Worm (Caenorhabditis elegans) whole organism, young adult: ENCODE results near the gene dsl-4.

Experiments
- B0035.1 ChIP-seq: sonication (generic microtip); optimal IDR thresholded peaks from 2 replicates; lab custom pipeline; 2016; ENCODE audit warnings: missing genetic modification characterization, mild to moderate bottlenecking, missing compliant biosample characterization, missing genotype, missing genetic modification reagents
- B0261.1 ChIP-seq: sonication (generic microtip); optimal IDR thresholded peaks from 2 replicates; lab custom pipeline; 2016; ENCODE audit warnings: mild to moderate bottlenecking, missing genetic modification characterization, moderate library complexity, missing compliant biosample characterization
- F10E7.11 ChIP-seq: sonication (generic microtip); optimal IDR thresholded peaks from 2 replicates; lab custom pipeline; 2017; ENCODE audit warnings: mild to moderate bottlenecking, missing genetic modification characterization, moderate library complexity, missing compliant biosample characterization
- F37B4.10 ChIP-seq: fragments of 200-800 bp; sonication (Bioruptor generic); IDR thresholded peaks from 2 replicates; pipeline ENCODE4 v1.3.6; 2022; ENCODE audit warnings: missing genetic modification characterization, missing compliant biosample characterization
- F57A8.1 ChIP-seq: fragments of 200-800 bp; sonication (Bioruptor generic); optimal IDR thresholded peaks from 2 replicates; lab custom pipeline; 2018; ENCODE audit warnings: mild to moderate bottlenecking, missing genetic modification characterization, moderate library complexity, missing compliant biosample characterization
- K11D2.4 ChIP-seq: fragments of 200-800 bp; sonication (Bioruptor generic); IDR thresholded peaks from 2 replicates; pipeline ENCODE4 v1.3.6; 2022; ENCODE audit warnings: missing genetic modification reagents, missing genetic modification characterization, missing compliant biosample characterization
- K12H6.12 ChIP-seq: fragments of 200-800 bp; sonication (Bioruptor generic); optimal IDR thresholded peaks from 2 replicates; lab custom pipeline; 2018; ENCODE audit warnings: mild to moderate bottlenecking, missing genetic modification characterization, missing compliant biosample characterization
- Y56A3A.18 ChIP-seq: fragments of 200-800 bp; sonication (Bioruptor generic); IDR thresholded peaks from 2 replicates; pipeline ENCODE4 v1.3.6; 2022; ENCODE audit warnings: missing genetic modification reagents, missing genetic modification characterization, missing compliant biosample characterization
- aptf-3 ChIP-seq: fragments of 200-800 bp; sonication (Bioruptor generic); IDR thresholded peaks from 2 replicates; pipeline ENCODE4 v1.3.6; 2022; ENCODE audit warnings: missing genetic modification characterization, missing compliant biosample characterization
- atf-7 ChIP-seq: sonication (generic microtip); optimal IDR thresholded peaks from 2 replicates; lab custom pipeline; 2017; ENCODE audit warnings: mild to moderate bottlenecking, missing genetic modification characterization, missing compliant biosample characterization
- ccch-3 ChIP-seq: fragments of 200-800 bp; sonication (Bioruptor generic); optimal IDR thresholded peaks from 2 replicates; lab custom pipeline; 2018; ENCODE audit warnings: mild to moderate bottlenecking, missing genetic modification characterization, missing compliant biosample characterization
- cebp-1 ChIP-seq, 2 experiments: fragments of 200-800 bp in 1 of 2; sonication (Bioruptor generic) in 1 of 2; sonication (generic microtip) in 1 of 2; IDR thresholded peaks in 1 of 2; optimal IDR thresholded peaks in 1 of 2; 2 replicates each; pipeline versions ENCODE4 v1.3.6 to Lab custom; 2017 to 2022; ENCODE audit warnings: missing compliant biosample characterization in 2 of 2, missing genetic modification characterization in 2 of 2, mild to moderate bottlenecking in 1 of 2, missing genetic modification reagents in 1 of 2, moderate library complexity in 1 of 2
- ceh-100 ChIP-seq: fragments of 200-800 bp; sonication (Bioruptor generic); IDR thresholded peaks from 2 replicates; pipeline ENCODE4 v1.3.6; 2022; ENCODE audit warnings: missing genetic modification reagents, missing genetic modification characterization, missing compliant biosample characterization
- ceh-79 ChIP-seq: sonication (generic microtip); optimal IDR thresholded peaks from 2 replicates; lab custom pipeline; 2017; ENCODE audit warnings: mild to moderate bottlenecking, missing genetic modification characterization, missing compliant biosample characterization
- ceh-91 ChIP-seq: fragments of 200-800 bp; sonication (Bioruptor generic); IDR thresholded peaks from 2 replicates; pipeline ENCODE4 v1.3.6; 2022; ENCODE audit warnings: missing genetic modification reagents, missing genetic modification characterization, missing compliant biosample characterization
- dpff-1 ChIP-seq: sonication (generic microtip); optimal IDR thresholded peaks from 2 replicates; lab custom pipeline; 2017; ENCODE audit warnings: mild to moderate bottlenecking, missing genetic modification characterization, missing compliant biosample characterization
- egl-18 ChIP-seq: fragments of 200-800 bp; sonication (Bioruptor generic); IDR thresholded peaks from 2 replicates; pipeline ENCODE4 v1.3.6; 2022; ENCODE audit warnings: missing genetic modification reagents, missing genetic modification characterization, missing compliant biosample characterization
- egrh-3 ChIP-seq: fragments of 200-800 bp; sonication (Bioruptor generic); IDR thresholded peaks from 2 replicates; pipeline ENCODE4 v1.3.6; 2022; ENCODE audit warnings: missing genetic modification reagents, missing genetic modification characterization, missing compliant biosample characterization
- fkh-3 ChIP-seq: sonication (generic microtip); optimal IDR thresholded peaks from 2 replicates; lab custom pipeline; 2016; ENCODE audit warnings: mild to moderate bottlenecking, missing genetic modification characterization, missing compliant biosample characterization
- hlh-26 ChIP-seq: fragments of 200-800 bp; sonication (Bioruptor generic); conservative IDR thresholded peaks from 2 replicates; pipeline ENCODE4 v1.3.6; 2022; ENCODE audit warnings: missing genetic modification reagents, missing genetic modification characterization, missing compliant biosample characterization
- hmg-1.2 ChIP-seq: fragments of 200-800 bp; sonication (Bioruptor generic); IDR thresholded peaks from 2 replicates; pipeline ENCODE4 v1.3.6; 2022; ENCODE audit warnings: missing genetic modification reagents, missing genetic modification characterization, missing compliant biosample characterization
- lag-1 ChIP-seq: fragments of 200-800 bp; sonication (Bioruptor generic); IDR thresholded peaks from 2 replicates; pipeline ENCODE4 v1.3.6; 2022; ENCODE audit warnings: missing genetic modification reagents, missing genetic modification characterization, missing compliant biosample characterization
- let-607 ChIP-seq, 2 experiments: fragments of 200-800 bp in 1 of 2; sonication (Bioruptor generic) in 1 of 2; sonication (generic microtip) in 1 of 2; optimal IDR thresholded peaks; 2 replicates each; lab custom pipeline; 2016 to 2018; ENCODE audit warnings: mild to moderate bottlenecking in 2 of 2, missing compliant biosample characterization in 2 of 2, missing genetic modification characterization in 2 of 2, moderate library complexity in 2 of 2, missing genotype in 1 of 2
- lin-35 ChIP-seq, 3 experiments: fragments of 150-350 bp in 2 of 3; sonication (generic microtip) in 1 of 3; optimal IDR thresholded peaks; 2 replicates each; lab custom pipeline; 2014 to 2018; ENCODE audit warnings: missing biosample characterization in 3 of 3, missing genetic modification characterization in 3 of 3, missing genetic modification reagents in 3 of 3
- lin-54 ChIP-seq: fragments of 200-800 bp; sonication (Bioruptor generic); optimal IDR thresholded peaks from 2 replicates; lab custom pipeline; 2018; ENCODE audit warnings: mild to moderate bottlenecking, missing genetic modification characterization, missing compliant biosample characterization
- madf-6 ChIP-seq: fragments of 200-800 bp; sonication (Bioruptor generic); IDR thresholded peaks from 2 replicates; pipeline ENCODE4 v1.3.6; 2022; ENCODE audit warnings: missing genetic modification reagents, missing genetic modification characterization, missing compliant biosample characterization
- madf-8 ChIP-seq: fragments of 200-800 bp; sonication (Bioruptor generic); conservative IDR thresholded peaks from 2 replicates; pipeline ENCODE4 v1.3.6; 2022; ENCODE audit warnings: missing genetic modification reagents, missing genetic modification characterization, missing compliant biosample characterization
- mxl-1 ChIP-seq: sonication (generic microtip); optimal IDR thresholded peaks from 2 replicates; lab custom pipeline; 2016; ENCODE audit warnings: missing genetic modification characterization, missing compliant biosample characterization
- nhr-90 ChIP-seq: sonication (generic microtip); optimal IDR thresholded peaks from 2 replicates; lab custom pipeline; 2016; ENCODE audit warnings: missing genotype, mild to moderate bottlenecking, missing genetic modification characterization, missing compliant biosample characterization
- pbrm-1 ChIP-seq: fragments of 200-800 bp; sonication (Bioruptor generic); IDR thresholded peaks from 2 replicates; pipeline ENCODE4 v1.3.6; 2022; ENCODE audit warnings: missing genetic modification reagents, missing genetic modification characterization, missing compliant biosample characterization
- rpc-1 ChIP-seq, 2 experiments: fragments of 150-350 bp in 1 of 2; sonication (generic microtip) in 1 of 2; optimal IDR thresholded peaks; 2 replicates each; lab custom pipeline; 2014 to 2018; ENCODE audit warnings: missing biosample characterization in 1 of 2, missing genetic modification characterization in 1 of 2, missing genetic modification reagents in 1 of 2, missing genotype in 1 of 2
- snpc-1.1 ChIP-seq: sonication (generic microtip); optimal IDR thresholded peaks from 2 replicates; lab custom pipeline; 2017; ENCODE audit warnings: missing genetic modification characterization, mild to moderate bottlenecking, missing compliant biosample characterization, antibody characterized with exemption, moderate library complexity, missing genotype, missing genetic modification reagents; ENCODE audit not compliant: insufficient read depth
- sptf-2 ChIP-seq: fragments of 200-800 bp; sonication (Bioruptor generic); optimal IDR thresholded peaks from 2 replicates; lab custom pipeline; 2018; ENCODE audit warnings: mild to moderate bottlenecking, missing genetic modification characterization, missing compliant biosample characterization
- tbp1 ChIP-seq: fragments of 200-800 bp; sonication (Bioruptor generic); optimal IDR thresholded peaks from 2 replicates; lab custom pipeline; 2018; ENCODE audit warnings: mild to moderate bottlenecking, missing genetic modification characterization, missing compliant biosample characterization
- tlf-1 ChIP-seq: fragments of 200-800 bp; sonication (Bioruptor generic); optimal IDR thresholded peaks from 2 replicates; lab custom pipeline; 2018; ENCODE audit warnings: mild to moderate bottlenecking, missing genetic modification characterization, missing compliant biosample characterization
- xnd-1 ChIP-seq: sonication (generic microtip); optimal IDR thresholded peaks from 2 replicates; lab custom pipeline; 2016; ENCODE audit warnings: missing genotype, missing genetic modification reagents, missing genetic modification characterization, missing compliant biosample characterization
- ztf-26 ChIP-seq: sonication (generic microtip); optimal IDR thresholded peaks from 2 replicates; lab custom pipeline; 2017; ENCODE audit warnings: missing genetic modification characterization, missing compliant biosample characterization
- ztf-3 ChIP-seq: fragments of 200-800 bp; sonication (Bioruptor generic); optimal IDR thresholded peaks from 2 replicates; lab custom pipeline; 2018; ENCODE audit warnings: mild to moderate bottlenecking, missing genetic modification characterization, missing compliant biosample characterization

The dsl-4 gene

ce11 chrX:14084230-14084629 lies 6.0 kb upstream of the dsl-4 start, which contains the start of gene C33G3.6:
Gene C33G3.6 (minus strand): TSS chrX:14084330.
- TF ChIP-seq ceh-79 (tag; lab: Kevin White, UChicago) (no peak), K12H6.12 (tag; lab: Kevin White, UChicago) (no peak)
- TF ChIP-seq, all 124 proteins: peak for 0

ce11 chrX:14085208-14085607 lies 5.0 kb upstream of the dsl-4 start, which contains the start of gene F16B12.1:
Gene F16B12.1 (plus strand): TSS chrX:14085508.
- no peak for TF ChIP-seq atf-7

ce11 chrX:14090990-14091389 lies 801 bp downstream of the dsl-4 start:
- no peak for TF ChIP-seq sptf-2 (GFP tag; lab: Kevin White, UChicago)

DNA sequence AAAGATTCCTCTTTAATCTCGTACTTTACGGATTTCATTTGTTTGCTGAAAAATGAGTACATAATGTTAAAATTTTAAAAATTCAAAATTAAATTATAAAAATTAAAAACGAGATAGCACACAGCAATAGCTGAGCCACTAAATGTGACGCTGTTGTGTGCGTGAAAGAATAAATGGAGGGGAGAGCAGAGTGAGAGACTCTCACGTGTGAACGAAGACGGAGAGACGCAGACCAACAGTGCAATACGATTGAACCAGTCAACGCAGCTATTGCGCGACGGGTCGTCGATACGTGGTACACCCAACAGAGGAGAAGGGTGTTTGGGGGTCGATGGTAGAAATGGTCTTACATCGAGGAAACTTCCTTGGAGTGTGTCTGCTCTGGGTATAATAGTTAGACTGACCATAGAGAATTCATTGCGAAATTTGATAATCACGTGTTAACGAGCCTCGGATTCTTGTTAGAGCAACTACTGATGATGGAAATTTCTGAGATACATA lies 8.5 kb downstream of the dsl-4 start, which contains the start of gene F16B12.4:
Gene F16B12.4, minus strand, starts transcription at position 51 of the 501 bp plus-strand sequence.
- TF ChIP-seq F10E7.11 (tag; lab: Kevin White, UChicago): no peak
- no peak for TF ChIP-seq tbp1 (GFP tag; lab: Kevin White, UChicago)
- TF ChIP-seq ztf-3 (GFP tag; lab: Kevin White, UChicago): no peak
- no peak for TF ChIP-seq snpc-1.1 (tag; lab: Kevin White, UChicago)
- TF ChIP-seq egl-18 (GFP tag; lab: Robert Waterston, UW): no peak
- TF ChIP-seq lin-54: no peak
- TF ChIP-seq egrh-3 (GFP tag; lab: Robert Waterston, UW): no peak
- no peak for TF ChIP-seq F37B4.10 (GFP tag; lab: Robert Waterston, UW)
- TF ChIP-seq K12H6.12 (tag; lab: Kevin White, UChicago): no peak
- TF ChIP-seq atf-7: no peak
- no peak for TF ChIP-seq ceh-100 (GFP tag; lab: Robert Waterston, UW)
- TF ChIP-seq cebp-1 (GFP tag; IDR thresholded peaks at IDR 0.05; lab: Robert Waterston, UW): peak; percentile 67
- peak; percentile 80 for TF ChIP-seq cebp-1 (tag; optimal IDR thresholded peaks at IDR 0.05; lab: Kevin White, UChicago)
- no peak for TF ChIP-seq lin-35 (GFP tag; optimal IDR thresholded peaks at IDR 0.05; lab: Kevin White, UChicago)
- TF ChIP-seq K11D2.4 (GFP tag; lab: Robert Waterston, UW): no peak
- peak; percentile 81; the same call in 1 of the 2 replicates for TF ChIP-seq hmg-1.2 (GFP tag; lab: Robert Waterston, UW)

ce11 chrX:14101986-14102385 lies 11.8 kb downstream of the dsl-4 start, which contains the start of gene F16B12.6:
Gene F16B12.6 (plus strand): TSS chrX:14102316.
- TF ChIP-seq lin-54: peak; percentile 28
- peak; percentile 91 for TF ChIP-seq hmg-1.2 (GFP tag; lab: Robert Waterston, UW)
- TF ChIP-seq K12H6.12 (tag; lab: Kevin White, UChicago): peak; percentile 71
- TF ChIP-seq mxl-1 (tag; lab: Kevin White, UChicago): no peak
- no peak for TF ChIP-seq lag-1 (GFP tag; lab: Robert Waterston, UW)
- TF ChIP-seq pbrm-1 (GFP tag; lab: Robert Waterston, UW): peak; percentile 56; the same call in 1 of the 2 replicates
- no peak for TF ChIP-seq rpc-1 (optimal IDR thresholded peaks at IDR 0.05; lab: Kevin White, UChicago)
- TF ChIP-seq rpc-1 (tag; optimal IDR thresholded peaks at IDR 0.05; lab: Kevin White, UChicago): no peak
- no peak for TF ChIP-seq ccch-3 (GFP tag; lab: Kevin White, UChicago)
- TF ChIP-seq let-607 (tag; optimal IDR thresholded peaks at IDR 0.05; lab: Kevin White, UChicago): peak in 1 of 2 experiments; percentile 5
- TF ChIP-seq madf-8 (GFP tag; lab: Robert Waterston, UW): no peak
- no peak for TF ChIP-seq dpff-1 (tag; lab: Kevin White, UChicago)
- TF ChIP-seq ztf-26 (tag; lab: Kevin White, UChicago): peak; percentile 16
- TF ChIP-seq xnd-1 (tag; lab: Kevin White, UChicago): no peak
- TF ChIP-seq madf-6 (GFP tag; lab: Robert Waterston, UW): peak; percentile 43; the same call in 1 of the 2 replicates
- no peak for TF ChIP-seq fkh-3
- peak; percentile 29; the same call in 1 of the 2 replicates for TF ChIP-seq egrh-3 (GFP tag; lab: Robert Waterston, UW)
- no peak for TF ChIP-seq B0035.1 (tag; lab: Kevin White, UChicago)
- no peak for TF ChIP-seq tlf-1
- TF ChIP-seq F57A8.1 (GFP tag; lab: Kevin White, UChicago): no peak
- no peak for TF ChIP-seq aptf-3 (GFP tag; lab: Robert Waterston, UW)
- TF ChIP-seq hlh-26 (GFP tag; lab: Robert Waterston, UW): no peak
- TF ChIP-seq nhr-90: no peak
- no peak for TF ChIP-seq K11D2.4 (GFP tag; lab: Robert Waterston, UW)
- TF ChIP-seq B0261.1 (tag; lab: Kevin White, UChicago): no peak
- no peak for TF ChIP-seq atf-7
- TF ChIP-seq ceh-91 (GFP tag; lab: Robert Waterston, UW): no peak
- 0 out of 2 replicates have a peak, but pooled peaks have one; percentile 32 for TF ChIP-seq Y56A3A.18 (GFP tag; lab: Robert Waterston, UW)
